Worm (Caenorhabditis elegans) whole organism, L4 larva: ENCODE data around the gene his-4.
A peak's percentile ranks its signal among the peaks of the same experiment; 100 is the strongest.

Experiments used
- F26F4.8 ChIP-seq: fragments of 200-800 bp; sonication (Bioruptor generic); conservative IDR thresholded peaks from 2 replicates; pipeline ENCODE4 v1.3.6; 2022; ENCODE audit warnings: missing genetic modification characterization, missing compliant biosample characterization
- F37D6.2 ChIP-seq: sonication (generic microtip); optimal IDR thresholded peaks from 2 replicates; lab custom pipeline; 2016; ENCODE audit warnings: mild to moderate bottlenecking, missing genetic modification characterization, missing compliant biosample characterization
- T20F7.1 ChIP-seq: fragments of 200-800 bp; sonication (Bioruptor generic); optimal IDR thresholded peaks from 2 replicates; lab custom pipeline; 2018; ENCODE audit warnings: mild to moderate bottlenecking, missing genetic modification characterization, missing compliant biosample characterization
- Y105C5A.15 ChIP-seq: fragments of 200-800 bp; sonication (Bioruptor generic); IDR thresholded peaks from 2 replicates; pipeline ENCODE4 v1.3.6; 2022; ENCODE audit warnings: missing genetic modification characterization, missing compliant biosample characterization
- Y5F2A.4 ChIP-seq: fragments of 200-800 bp; sonication (Bioruptor generic); optimal IDR thresholded peaks from 2 replicates; lab custom pipeline; 2018; ENCODE audit warnings: mild to moderate bottlenecking, missing genetic modification characterization, missing compliant biosample characterization
- Y75B8A.6 ChIP-seq: fragments of 200-800 bp; sonication (Bioruptor generic); IDR thresholded peaks from 2 replicates; pipeline ENCODE4 v1.3.6; 2022; ENCODE audit warnings: missing genetic modification reagents, missing genetic modification characterization, missing compliant biosample characterization
- ZK337.2 ChIP-seq: fragments of 200-800 bp; sonication (Bioruptor generic); IDR thresholded peaks from 2 replicates; pipeline ENCODE4 v1.3.6; 2022; ENCODE audit warnings: missing genetic modification reagents, missing genetic modification characterization, missing compliant biosample characterization
- aha-1 ChIP-seq: fragments of 150-350 bp; peaks from one replicate; lab custom pipeline; 2014; ENCODE audit warnings: missing biosample characterization, missing genetic modification characterization
- arid-1 ChIP-seq: fragments of 200-800 bp; sonication (Bioruptor generic); conservative IDR thresholded peaks from 2 replicates; pipeline ENCODE4 v1.3.6; 2022; ENCODE audit warnings: missing genetic modification reagents, missing genetic modification characterization, missing compliant biosample characterization
- attf-4 ChIP-seq: sonication (generic microtip); optimal IDR thresholded peaks from 3 replicates; lab custom pipeline; 2017; ENCODE audit warnings: missing biosample characterization, missing genetic modification characterization
- ceh-82 ChIP-seq: sonication (generic microtip); optimal IDR thresholded peaks from 2 replicates; lab custom pipeline; 2017; ENCODE audit warnings: missing biosample characterization, missing genetic modification characterization
- dmd-6 ChIP-seq: fragments of 200-800 bp; sonication (Bioruptor generic); IDR thresholded peaks from 2 replicates; pipeline ENCODE4 v1.3.6; 2022; ENCODE audit warnings: missing genetic modification reagents, missing genetic modification characterization, missing compliant biosample characterization
- dpl-1 ChIP-seq: fragments of 150-350 bp; optimal IDR thresholded peaks from 2 replicates; lab custom pipeline; 2014; ENCODE audit warnings: missing biosample characterization, missing genetic modification reagents, missing genetic modification characterization
- duxl-1 ChIP-seq: sonication (generic microtip); optimal IDR thresholded peaks from 2 replicates; lab custom pipeline; 2016; ENCODE audit warnings: mild to moderate bottlenecking, missing genetic modification characterization, moderate library complexity, missing compliant biosample characterization; ENCODE audit not compliant: poor library complexity
- fkh-10 ChIP-seq: fragments of 150-350 bp; optimal IDR thresholded peaks from 2 replicates; lab custom pipeline; 2014; ENCODE audit warnings: missing biosample characterization, missing genetic modification reagents, missing genetic modification characterization
- hif-1 ChIP-seq, 2 experiments: sonication (generic microtip); optimal IDR thresholded peaks; 2 replicates each; lab custom pipeline; 2016 to 2017; ENCODE audit warnings: missing compliant biosample characterization in 2 of 2, missing genetic modification characterization in 2 of 2, missing genetic modification reagents in 2 of 2, missing genotype in 2 of 2, mild to moderate bottlenecking in 1 of 2
- hmg-1.1 ChIP-seq: fragments of 200-800 bp; sonication (Bioruptor generic); IDR thresholded peaks from 2 replicates; pipeline ENCODE4 v1.3.6; 2022; ENCODE audit warnings: missing genetic modification reagents, missing genetic modification characterization, missing compliant biosample characterization
- lin-29 ChIP-seq: fragments of 200-800 bp; sonication (Bioruptor generic); IDR thresholded peaks from 2 replicates; pipeline ENCODE4 v1.3.6; 2022; ENCODE audit warnings: missing genetic modification reagents, missing genetic modification characterization, missing compliant biosample characterization
- lin-39 ChIP-seq: fragments of 150-350 bp; optimal IDR thresholded peaks from 2 replicates; lab custom pipeline; 2014; ENCODE audit warnings: missing biosample characterization, missing genetic modification reagents, missing genetic modification characterization
- lsy-2 ChIP-seq, 2 experiments: fragments of 150-350 bp in 1 of 2; sonication (generic microtip) in 1 of 2; optimal IDR thresholded peaks; 2 replicates each; lab custom pipeline; 2014 to 2017; ENCODE audit warnings: missing biosample characterization in 2 of 2, missing genetic modification characterization in 2 of 2
- madf-9 ChIP-seq: fragments of 200-800 bp; sonication (Bioruptor generic); conservative IDR thresholded peaks from 2 replicates; pipeline ENCODE4 v1.3.6; 2022; ENCODE audit warnings: missing genetic modification reagents, missing genetic modification characterization, missing compliant biosample characterization
- mes-2 ChIP-seq: sonication (generic microtip); optimal IDR thresholded peaks from 2 replicates; lab custom pipeline; 2016; ENCODE audit warnings: missing genotype, mild to moderate bottlenecking, missing genetic modification characterization, missing compliant biosample characterization; ENCODE audit not compliant: poor library complexity, severe bottlenecking
- mxl-2 ChIP-seq: fragments of 200-800 bp; sonication (Bioruptor generic); conservative IDR thresholded peaks from 2 replicates; pipeline ENCODE4 v1.3.6; 2022; ENCODE audit warnings: missing genetic modification reagents, missing genetic modification characterization, missing compliant biosample characterization
- nhr-10 ChIP-seq: fragments of 150-350 bp; optimal IDR thresholded peaks from 2 replicates; lab custom pipeline; 2014; ENCODE audit warnings: missing biosample characterization, missing genetic modification characterization
- nhr-11 ChIP-seq: fragments of 150-350 bp; optimal IDR thresholded peaks from 2 replicates; lab custom pipeline; 2014; ENCODE audit warnings: missing biosample characterization, missing genetic modification characterization
- nhr-42 ChIP-seq: fragments of 200-800 bp; sonication (Bioruptor generic); IDR thresholded peaks from 2 replicates; pipeline ENCODE4 v1.3.6; 2022; ENCODE audit warnings: missing genetic modification characterization, missing compliant biosample characterization
- nhr-6 ChIP-seq: fragments of 150-350 bp; optimal IDR thresholded peaks from 2 replicates; lab custom pipeline; 2014; ENCODE audit warnings: missing biosample characterization, missing genetic modification characterization
- pha-4 ChIP-seq, 2 experiments: fragments of 150-350 bp in 1 of 2; fragments of 200-800 bp in 1 of 2; sonication (Bioruptor generic) in 1 of 2; IDR thresholded peaks in 1 of 2; optimal IDR thresholded peaks in 1 of 2; 2 replicates each; pipeline versions ENCODE4 v1.3.6 to Lab custom; 2014 to 2022; ENCODE audit warnings: missing genetic modification characterization in 2 of 2, missing genetic modification reagents in 2 of 2, missing biosample characterization in 1 of 2, missing compliant biosample characterization in 1 of 2
- php-3 ChIP-seq: fragments of 200-800 bp; sonication (Bioruptor generic); IDR thresholded peaks from 2 replicates; pipeline ENCODE4 v1.3.6; 2022; ENCODE audit warnings: missing genetic modification reagents, missing genetic modification characterization, missing compliant biosample characterization
- sdz-12 ChIP-seq: fragments of 200-800 bp; sonication (Bioruptor generic); optimal IDR thresholded peaks from 2 replicates; lab custom pipeline; 2018; ENCODE audit warnings: mild to moderate bottlenecking, missing genetic modification characterization, missing compliant biosample characterization
- tag-97 ChIP-seq: fragments of 200-800 bp; sonication (Bioruptor generic); IDR thresholded peaks from 2 replicates; pipeline ENCODE4 v1.3.6; 2022; ENCODE audit warnings: missing genetic modification characterization, missing compliant biosample characterization
- tra-1 ChIP-seq: fragments of 200-800 bp; sonication (Bioruptor generic); IDR thresholded peaks from 2 replicates; pipeline ENCODE4 v1.3.6; 2022; ENCODE audit warnings: missing genetic modification reagents, missing genetic modification characterization, missing compliant biosample characterization
- unc-130 ChIP-seq: sonication (generic microtip); optimal IDR thresholded peaks from 2 replicates; lab custom pipeline; 2016; ENCODE audit warnings: missing genetic modification reagents, missing genetic modification characterization, missing compliant biosample characterization
- unc-62 ChIP-seq, 3 experiments: fragments of 150-350 bp in 1 of 3; sonication (generic microtip); optimal IDR thresholded peaks in 2 of 3; peaks in 1 of 3; 1 replicate in 1 of 3; 2 replicates in 2 of 3; lab custom pipeline; 2014 to 2017; ENCODE audit warnings: missing biosample characterization in 3 of 3, missing genetic modification characterization in 3 of 3, missing genetic modification reagents in 3 of 3, missing genotype in 1 of 3
- zag-1 ChIP-seq: fragments of 150-350 bp; optimal IDR thresholded peaks from 2 replicates; lab custom pipeline; 2014; ENCODE audit warnings: missing biosample characterization, missing genetic modification characterization
- zfp-2 ChIP-seq: sonication (generic microtip); optimal IDR thresholded peaks from 2 replicates; lab custom pipeline; 2016; ENCODE audit warnings: mild to moderate bottlenecking, missing genetic modification characterization, missing compliant biosample characterization

Gene his-4

DNA sequence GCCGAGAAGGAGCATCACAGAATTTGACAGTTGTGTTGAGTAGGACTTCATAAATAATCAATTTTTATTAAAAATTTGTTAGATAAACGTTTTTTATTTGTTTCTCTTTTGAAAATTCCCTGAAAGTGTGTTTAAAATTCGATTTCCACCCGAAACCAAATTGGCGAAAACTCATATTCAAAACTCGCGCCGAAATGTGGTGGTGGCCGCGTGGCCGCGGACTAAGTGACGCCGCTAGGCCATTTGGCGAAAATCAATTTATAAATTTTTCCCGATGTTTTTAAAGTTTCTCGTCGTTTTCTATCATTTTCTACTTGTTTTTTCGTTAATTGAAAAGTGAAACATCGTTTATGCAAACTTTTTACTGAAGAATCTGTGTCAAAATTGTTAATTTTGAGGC is 17.7 kb downstream of the his-4 start:
- TF ChIP-seq duxl-1 (tag; lab: Kevin White, UChicago) (peak; percentile 10), unc-130 (GFP tag; lab: Kevin White, UChicago) (peak; percentile 63), ZK337.2 (0 out of 2 replicates have a peak, but pooled peaks have one; percentile 18), php-3 (no peak), hmg-1.1 (GFP tag; lab: Robert Waterston, UW) (no peak), mes-2 (tag; lab: Kevin White, UChicago) (peak; percentile 97), pha-4 (GFP tag; IDR thresholded peaks at IDR 0.05; lab: Robert Waterston, UW) (no peak), pha-4 (tag; optimal IDR thresholded peaks at IDR 0.05; lab: Kevin White, UChicago) (no peak), dpl-1 (GFP tag; lab: Kevin White, UChicago) (peak; percentile 88), hif-1 (tag; optimal IDR thresholded peaks at IDR 0.05; lab: Kevin White, UChicago) (peak in 1 of 2 experiments; percentile 77), mxl-2 (GFP tag; lab: Robert Waterston, UW) (no peak)

DNA sequence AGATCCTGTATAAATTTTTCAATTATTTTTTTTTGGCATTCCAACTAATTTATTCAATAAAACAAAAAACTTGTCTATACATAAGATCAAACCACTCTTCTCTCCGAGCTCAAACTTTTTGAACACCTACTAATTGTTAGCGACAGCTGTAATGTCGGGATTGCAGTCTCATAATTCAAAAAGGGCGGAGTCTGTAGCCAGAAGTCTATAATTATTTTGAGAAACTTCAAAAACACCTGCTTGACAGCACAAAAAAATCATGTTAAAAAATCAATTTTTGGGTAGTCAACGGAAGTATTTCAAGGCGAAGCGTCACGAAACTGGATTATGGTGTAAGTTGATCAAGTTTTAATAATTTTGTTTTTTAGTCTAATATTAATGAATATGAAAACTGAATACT is 20.3 kb downstream of the his-4 start, which contains the start of gene srx-44:
srx-44 (plus strand) TSS at position 301 of the 400 bp plus-strand sequence.
- no peak for TF ChIP-seq fkh-10
- no peak for TF ChIP-seq madf-9 (GFP tag; lab: Robert Waterston, UW)
- no peak for TF ChIP-seq lin-29 (GFP tag; lab: Robert Waterston, UW)
- TF ChIP-seq lsy-2 (tag; optimal IDR thresholded peaks at IDR 0.05; lab: Kevin White, UChicago): no peak
- peak; percentile 38 for TF ChIP-seq aha-1 (tag; lab: Kevin White, UChicago)
- TF ChIP-seq sdz-12 (GFP tag; lab: Kevin White, UChicago): no peak
- no peak for TF ChIP-seq Y105C5A.15 (GFP tag; lab: Robert Waterston, UW)
- no peak for TF ChIP-seq hmg-1.1 (GFP tag; lab: Robert Waterston, UW)
- no peak for TF ChIP-seq php-3

DNA sequence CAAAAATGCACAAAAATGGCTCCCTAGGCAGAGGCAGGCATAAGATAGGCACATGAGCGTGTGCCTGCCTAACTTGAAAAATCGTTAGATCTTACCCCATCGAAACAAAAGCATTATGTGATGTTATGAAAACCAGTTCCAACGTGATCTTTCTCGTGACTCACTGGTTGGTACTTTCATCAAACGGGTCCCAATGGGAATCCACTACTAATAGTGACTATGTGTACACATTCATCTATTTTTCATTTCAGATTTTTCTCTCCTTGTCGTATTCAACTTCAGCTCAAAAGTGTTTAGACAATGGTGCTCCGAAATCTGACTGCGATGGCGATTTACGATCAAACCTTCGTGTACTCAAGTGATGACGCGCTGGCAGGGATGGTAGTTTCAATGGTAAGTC is 22.6 kb downstream of the his-4 start, which contains the start of gene srx-43:
srx-43 (plus strand) TSS at position 301 of the 400 bp plus-strand sequence.
- TF ChIP-seq tag-97 (GFP tag; lab: Robert Waterston, UW): no peak
- peak in 1 of 2 experiments; percentile 74 for TF ChIP-seq unc-62 (GFP tag; optimal IDR thresholded peaks at IDR 0.05 in 1 of 2; lab: Kevin White, UChicago)
- TF ChIP-seq unc-62 (tag; optimal IDR thresholded peaks at IDR 0.05; lab: Kevin White, UChicago): no peak
- no peak for TF ChIP-seq nhr-42 (GFP tag; lab: Robert Waterston, UW)
- no peak for TF ChIP-seq nhr-6 (tag; lab: Kevin White, UChicago)
- TF ChIP-seq, all 104 proteins: peak for 1

DNA sequence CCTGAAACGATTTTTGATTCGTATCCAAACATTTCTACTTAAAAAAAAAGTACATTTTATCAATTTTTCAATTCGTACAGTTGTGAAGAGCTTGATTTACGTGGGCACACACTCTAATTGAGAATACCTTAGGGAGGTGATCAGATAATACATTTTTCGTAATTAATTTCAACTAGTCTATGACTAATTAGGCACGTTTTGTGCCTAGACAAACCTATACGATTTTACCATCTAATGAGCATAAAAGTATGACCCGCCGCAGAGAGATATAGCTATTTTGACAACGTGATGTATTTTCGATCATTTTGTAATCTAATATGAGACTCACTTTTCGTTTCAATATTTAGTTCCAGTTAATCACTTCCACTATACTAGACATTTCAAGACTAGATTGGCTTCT is 23.3 kb downstream of the his-4 start:
- TF ChIP-seq aha-1 (tag; lab: Kevin White, UChicago) (peak; percentile 54), Y5F2A.4 (GFP tag; lab: Kevin White, UChicago) (no peak)

DNA sequence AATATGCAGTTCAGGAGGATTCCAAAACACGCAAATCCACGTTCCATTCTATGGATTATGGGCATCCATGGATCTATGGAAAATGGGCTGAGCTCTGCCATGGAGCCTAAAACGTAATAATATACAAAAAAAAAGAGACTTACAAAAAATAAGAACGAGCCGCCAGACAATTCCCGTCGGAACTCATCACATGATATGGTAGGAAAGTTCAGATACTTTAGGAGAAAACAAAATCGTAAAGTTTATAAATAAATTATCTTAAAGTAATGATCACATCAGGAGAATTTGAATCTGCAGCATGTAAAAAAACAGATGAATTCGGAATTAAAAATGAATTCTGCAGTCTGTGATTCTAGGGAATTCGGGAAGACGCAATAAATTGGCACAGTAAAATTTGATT is 24.7 kb downstream of the his-4 start, which contains the start of gene str-232:
str-232 (minus strand) TSS at position 101 of the 400 bp plus-strand sequence.
- TF ChIP-seq nhr-10: no peak
- no peak for TF ChIP-seq zfp-2 (tag; lab: Kevin White, UChicago)
- no peak for TF ChIP-seq attf-4 (tag; lab: Kevin White, UChicago)
- no peak for TF ChIP-seq Y75B8A.6 (GFP tag; lab: Robert Waterston, UW)
- no peak for TF ChIP-seq ceh-82 (tag; lab: Kevin White, UChicago)
- no peak for TF ChIP-seq nhr-42 (GFP tag; lab: Robert Waterston, UW)
- no peak for TF ChIP-seq dmd-6 (GFP tag; lab: Robert Waterston, UW)
- no peak for TF ChIP-seq ZK337.2
- no peak for TF ChIP-seq nhr-11 (tag; lab: Kevin White, UChicago)
- TF ChIP-seq hmg-1.1 (GFP tag; lab: Robert Waterston, UW): no peak
- no peak for TF ChIP-seq lin-39 (tag; lab: Kevin White, UChicago)
- TF ChIP-seq arid-1 (GFP tag; lab: Robert Waterston, UW): no peak
- no peak for TF ChIP-seq unc-62 (GFP tag; optimal IDR thresholded peaks at IDR 0.05 in 1 of 2; lab: Kevin White, UChicago)
- no peak for TF ChIP-seq unc-62 (tag; optimal IDR thresholded peaks at IDR 0.05; lab: Kevin White, UChicago)
- TF ChIP-seq T20F7.1 (GFP tag; lab: Kevin White, UChicago): no peak
- TF ChIP-seq F37D6.2 (tag; lab: Kevin White, UChicago): no peak
- no peak for TF ChIP-seq zag-1 (tag; lab: Kevin White, UChicago)
- TF ChIP-seq F26F4.8 (GFP tag; lab: Robert Waterston, UW): no peak
- TF ChIP-seq tra-1 (GFP tag; lab: Robert Waterston, UW): no peak
